Worm (Caenorhabditis elegans): ENCODE results near the gene C27A2.7.

ce11 chrII:5050776-5051175 is 20.4 kb downstream of the C27A2.7 start:
- TF ChIP-seq dao-5 (tag; optimal IDR thresholded peaks at IDR 0.05) (no peak), him-1 (tag; optimal IDR thresholded peaks at IDR 0.05) (no peak), W03F9.2 (tag; optimal IDR thresholded peaks at IDR 0.05) (no peak)
